Worm (Caenorhabditis elegans): ENCODE data around the gene swt-7.

DNA sequence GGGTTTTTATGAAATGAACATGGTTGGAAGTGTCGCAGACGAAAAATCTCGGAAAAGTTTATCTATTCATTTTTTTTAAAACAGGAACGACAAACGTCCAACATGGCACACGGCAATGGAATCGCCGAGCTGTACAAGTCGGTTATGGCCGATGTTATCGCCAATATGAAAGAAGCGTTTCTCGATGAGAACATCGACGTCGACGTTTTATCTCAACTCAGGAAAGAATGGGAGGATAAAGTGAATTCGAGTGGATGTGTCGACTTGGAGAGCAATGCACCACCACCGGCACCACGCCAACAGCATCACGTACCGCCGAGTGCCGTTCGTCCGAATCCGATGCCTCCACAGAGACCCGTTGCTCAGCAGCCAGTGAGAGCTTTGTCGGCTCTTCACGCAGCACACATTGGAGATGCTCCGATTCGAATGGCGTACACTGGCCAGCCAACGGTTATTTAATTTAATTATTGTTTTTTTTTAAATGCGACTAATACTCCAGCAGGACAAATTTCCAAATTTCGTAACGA lies 19.5 kb upstream of the swt-7 start:
- TF ChIP-seq tbx-2 (tag; optimal IDR thresholded peaks at IDR 0.05): no peak
- no peak for TF ChIP-seq ceh-30 (tag; optimal IDR thresholded peaks at IDR 0.05)
- no peak for TF ChIP-seq F13H6.1 (tag; optimal IDR thresholded peaks at IDR 0.05)
- no peak for TF ChIP-seq pha-4 (tag; optimal IDR thresholded peaks at IDR 0.05)
- TF ChIP-seq unc-86 (tag; optimal IDR thresholded peaks at IDR 0.05): no peak
- no peak for TF ChIP-seq hlh-30 (tag; optimal IDR thresholded peaks at IDR 0.05; ENCODE audit: insufficient read depth)
- TF ChIP-seq rnt-1 (tag; optimal IDR thresholded peaks at IDR 0.05): no peak
- TF ChIP-seq ceh-18 (tag; optimal IDR thresholded peaks at IDR 0.05): no peak
- TF ChIP-seq ama-1 (optimal IDR thresholded peaks at IDR 0.05): no peak
- TF ChIP-seq fkh-10 (GFP tag; optimal IDR thresholded peaks at IDR 0.05): no peak
- TF ChIP-seq ceh-9 (tag; optimal IDR thresholded peaks at IDR 0.05): no peak
- no peak for TF ChIP-seq che-1 (tag; optimal IDR thresholded peaks at IDR 0.05)
